Fruit fly (Drosophila melanogaster) whole organism, embryonic: ENCODE data around the gene CG3368.
A peak's percentile ranks its signal among the peaks of the same experiment; 100 is the strongest.

Source experiments
- B-H2 ChIP-seq: fragments of 200-800 bp; sonication (Bioruptor generic); optimal IDR thresholded peaks from 2 replicates; lab custom pipeline; 2018; ENCODE audit warnings: missing biosample characterization, mild to moderate bottlenecking, missing genetic modification characterization
- Bgb ChIP-seq: fragments of 200-800 bp; sonication (Bioruptor generic); IDR thresholded peaks from 2 replicates; pipeline ENCODE4 v1.3.6; 2022; ENCODE audit warnings: missing biosample characterization, missing genetic modification characterization; ENCODE audit not compliant: partially characterized antibody
- Bteb2 ChIP-seq: fragments of 200-800 bp; sonication (Bioruptor generic); optimal IDR thresholded peaks from 2 replicates; lab custom pipeline; 2016; ENCODE audit warnings: missing biosample characterization, missing genetic modification characterization
- CG10274 ChIP-seq: fragments of 200-800 bp; sonication (Bioruptor generic); optimal IDR thresholded peaks from 3 replicates; lab custom pipeline; 2017; ENCODE audit warnings: missing biosample characterization, mild to moderate bottlenecking, missing genetic modification characterization
- CG14441 ChIP-seq: fragments of 200-800 bp; sonication (Bioruptor generic); IDR thresholded peaks from 2 replicates; pipeline ENCODE4 v1.3.6; 2022; ENCODE audit warnings: missing biosample characterization, missing genetic modification characterization
- CG14860 ChIP-seq: fragments of 200-800 bp; sonication (Bioruptor generic); IDR thresholded peaks from 3 replicates; pipeline ENCODE4 v1.3.6; 2022; ENCODE audit warnings: missing biosample characterization, missing genetic modification characterization; ENCODE audit not compliant: partially characterized antibody
- CG15073 ChIP-seq: fragments of 200-800 bp; sonication (Bioruptor generic); optimal IDR thresholded peaks from 2 replicates; lab custom pipeline; 2016; ENCODE audit warnings: missing biosample characterization, missing genetic modification characterization
- CG15514 ChIP-seq: fragments of 200-800 bp; sonication (Bioruptor generic); optimal IDR thresholded peaks from 3 replicates; lab custom pipeline; 2017; ENCODE audit warnings: missing biosample characterization, missing genetic modification characterization, mild to moderate bottlenecking, moderate library complexity, missing genetic modification reagents
- CG17385 ChIP-seq: fragments of 200-800 bp; sonication (Bioruptor generic); optimal IDR thresholded peaks from 3 replicates; lab custom pipeline; 2018; ENCODE audit warnings: missing biosample characterization, mild to moderate bottlenecking, missing genetic modification characterization
- CG3163 ChIP-seq: fragments of 200-800 bp; sonication (Bioruptor generic); optimal IDR thresholded peaks from 3 replicates; lab custom pipeline; 2016; ENCODE audit warnings: missing biosample characterization, missing genetic modification characterization
- CG32772 ChIP-seq: fragments of 200-800 bp; sonication (Bioruptor generic); IDR thresholded peaks from 2 replicates; pipeline ENCODE4 v1.3.6; 2022; ENCODE audit warnings: missing biosample characterization, missing genetic modification characterization
- CG3281 ChIP-seq: fragments of 200-800 bp; sonication (Bioruptor generic); optimal IDR thresholded peaks from 3 replicates; lab custom pipeline; 2017; ENCODE audit warnings: missing biosample characterization, mild to moderate bottlenecking, missing genetic modification characterization
- CG3847 ChIP-seq: fragments of 200-800 bp; sonication (Bioruptor generic); IDR thresholded peaks from 2 replicates; pipeline ENCODE4 v1.3.6; 2022; ENCODE audit warnings: missing biosample characterization, missing genetic modification characterization
- CG3995 ChIP-seq: fragments of 200-800 bp; sonication (Bioruptor generic); optimal IDR thresholded peaks from 3 replicates; lab custom pipeline; 2016; ENCODE audit warnings: missing biosample characterization, missing genetic modification characterization
- CG4282 ChIP-seq: fragments of 200-800 bp; sonication (Bioruptor generic); optimal IDR thresholded peaks from 2 replicates; lab custom pipeline; 2016; ENCODE audit warnings: missing biosample characterization, missing genetic modification characterization
- CG6854 ChIP-seq: fragments of 200-800 bp; sonication (Bioruptor generic); optimal IDR thresholded peaks from 3 replicates; lab custom pipeline; 2017; ENCODE audit warnings: missing biosample characterization, mild to moderate bottlenecking, missing genetic modification characterization
- CoRest ChIP-seq: fragments of 200-800 bp; sonication (Bioruptor generic); optimal IDR thresholded peaks from 3 replicates; lab custom pipeline; 2018; ENCODE audit warnings: missing biosample characterization, mild to moderate bottlenecking, missing genetic modification characterization, moderate library complexity
- Dek ChIP-seq: fragments of 200-800 bp; sonication (Bioruptor generic); optimal IDR thresholded peaks from 3 replicates; lab custom pipeline; 2019; ENCODE audit warnings: missing biosample characterization, mild to moderate bottlenecking, missing genetic modification characterization, moderate library complexity
- Dref ChIP-seq: fragments of 200-800 bp; sonication (Bioruptor generic); IDR thresholded peaks from 2 replicates; pipeline ENCODE4 v1.3.6; 2022; ENCODE audit warnings: missing biosample characterization, missing genetic modification characterization
- NC2α ChIP-seq: fragments of 200-800 bp; sonication (Bioruptor generic); optimal IDR thresholded peaks from 2 replicates; lab custom pipeline; 2016; ENCODE audit warnings: missing biosample characterization, missing genetic modification characterization
- NFAT ChIP-seq: fragments of 200-800 bp; sonication (Bioruptor generic); IDR thresholded peaks from 2 replicates; pipeline ENCODE4 v1.3.6; 2022; ENCODE audit warnings: missing biosample characterization, missing genetic modification characterization
- Oli ChIP-seq: fragments of 200-800 bp; sonication (Bioruptor generic); optimal IDR thresholded peaks from 2 replicates; lab custom pipeline; 2018; ENCODE audit warnings: missing biosample characterization, mild to moderate bottlenecking, missing genetic modification characterization, moderate library complexity
- PHDP ChIP-seq: fragments of 200-800 bp; sonication (Bioruptor generic); optimal IDR thresholded peaks from 3 replicates; lab custom pipeline; 2018; ENCODE audit warnings: missing biosample characterization, mild to moderate bottlenecking, missing genetic modification characterization, moderate library complexity
- Ptx1 ChIP-seq: fragments of 200-800 bp; sonication (Bioruptor generic); IDR thresholded peaks from 2 replicates; pipeline ENCODE4 v1.3.6; 2022; ENCODE audit warnings: missing biosample characterization, missing genetic modification characterization
- Sox100B ChIP-seq: fragments of 200-800 bp; sonication (Bioruptor generic); optimal IDR thresholded peaks from 3 replicates; lab custom pipeline; 2018; ENCODE audit warnings: missing biosample characterization, mild to moderate bottlenecking, missing genetic modification characterization
- abd-A ChIP-seq: fragments of 200-800 bp; sonication (Bioruptor generic); optimal IDR thresholded peaks from 3 replicates; lab custom pipeline; 2019; ENCODE audit warnings: missing biosample characterization, mild to moderate bottlenecking, missing genetic modification characterization, moderate library complexity
- amos ChIP-seq: fragments of 200-800 bp; sonication (Bioruptor generic); IDR thresholded peaks from 2 replicates; pipeline ENCODE4 v1.3.6; 2022; ENCODE audit warnings: missing biosample characterization, missing genetic modification characterization; ENCODE audit not compliant: partially characterized antibody
- bcd ChIP-seq: fragments of 200-800 bp; sonication (Bioruptor generic); optimal IDR thresholded peaks from 2 replicates; lab custom pipeline; 2017; ENCODE audit warnings: missing biosample characterization, mild to moderate bottlenecking, missing genetic modification characterization
- br ChIP-seq: fragments of >200 bp; optimal IDR thresholded peaks from 2 replicates; lab custom pipeline; 2017
- cas ChIP-seq: fragments of 200-800 bp; sonication (Bioruptor generic); IDR thresholded peaks from 2 replicates; pipeline ENCODE4 v1.3.6; 2022; ENCODE audit warnings: missing biosample characterization, missing genetic modification characterization
- crc ChIP-seq: fragments of 200-800 bp; sonication (Bioruptor generic); optimal IDR thresholded peaks from 2 replicates; lab custom pipeline; 2016; ENCODE audit warnings: missing biosample characterization, missing genetic modification characterization
- danr ChIP-seq: fragments of 200-800 bp; sonication (Bioruptor generic); IDR thresholded peaks from 2 replicates; pipeline ENCODE4 v1.3.6; 2022; ENCODE audit warnings: missing biosample characterization, missing genetic modification characterization
- en ChIP-seq: fragments of 200-800 bp; sonication (Bioruptor generic); optimal IDR thresholded peaks from 2 replicates; lab custom pipeline; 2016; ENCODE audit warnings: missing biosample characterization, missing genetic modification characterization
- esg ChIP-seq: fragments of 200-800 bp; sonication (Bioruptor generic); conservative IDR thresholded peaks from 2 replicates; pipeline ENCODE4 v1.3.6; 2022; ENCODE audit warnings: missing biosample characterization, missing genetic modification characterization
- grau ChIP-seq: fragments of 200-800 bp; optimal IDR thresholded peaks from 3 replicates; lab custom pipeline; 2019; ENCODE audit warnings: missing biosample characterization, mild to moderate bottlenecking, missing genetic modification characterization, moderate library complexity
- grn ChIP-seq: fragments of 200-800 bp; sonication (Bioruptor generic); optimal IDR thresholded peaks from 3 replicates; lab custom pipeline; 2017; ENCODE audit warnings: missing biosample characterization, missing genetic modification characterization
- kah ChIP-seq: fragments of 200-800 bp; sonication (Bioruptor generic); optimal IDR thresholded peaks from 2 replicates; lab custom pipeline; 2018; ENCODE audit warnings: missing biosample characterization, mild to moderate bottlenecking, missing genetic modification characterization
- lilli ChIP-seq: fragments of 200-800 bp; sonication (Bioruptor generic); optimal IDR thresholded peaks from 3 replicates; lab custom pipeline; 2016; ENCODE audit warnings: missing biosample characterization, missing genetic modification characterization
- maf-S ChIP-seq: fragments of 200-800 bp; sonication (Bioruptor generic); optimal IDR thresholded peaks from 2 replicates; lab custom pipeline; 2016; ENCODE audit warnings: missing biosample characterization, missing genetic modification characterization
- mam ChIP-seq: fragments of 200-800 bp; sonication (Bioruptor generic); optimal IDR thresholded peaks from 3 replicates; lab custom pipeline; 2016; ENCODE audit warnings: missing biosample characterization, missing genetic modification characterization
- sens ChIP-seq: fragments of 200-800 bp; sonication (Bioruptor generic); peaks from one replicate; lab custom pipeline; 2016; ENCODE audit warnings: missing biosample characterization, missing genetic modification characterization
- sima ChIP-seq: fragments of 200-800 bp; sonication (Bioruptor generic); optimal IDR thresholded peaks from 2 replicates; lab custom pipeline; 2016; ENCODE audit warnings: missing biosample characterization, missing genetic modification characterization
- so ChIP-seq: fragments of 200-800 bp; sonication (Bioruptor generic); IDR thresholded peaks from 3 replicates; pipeline ENCODE4 v1.3.6; 2022; ENCODE audit warnings: missing biosample characterization, missing genetic modification characterization
- sob ChIP-seq: fragments of 200-800 bp; sonication (Bioruptor generic); IDR thresholded peaks from 2 replicates; pipeline ENCODE4 v1.3.6; 2022; ENCODE audit warnings: missing biosample characterization, missing genetic modification characterization
- tio ChIP-seq: fragments of 200-800 bp; sonication (Bioruptor generic); optimal IDR thresholded peaks from 2 replicates; lab custom pipeline; 2017; ENCODE audit warnings: missing biosample characterization, missing genetic modification characterization, inconsistent platforms
- trh ChIP-seq: fragments of 200-800 bp; sonication (Bioruptor generic); optimal IDR thresholded peaks from 2 replicates; lab custom pipeline; 2016; ENCODE audit warnings: missing biosample characterization, missing genetic modification characterization
- ttk ChIP-seq: fragments of 200-800 bp; sonication (Bioruptor generic); IDR thresholded peaks from 2 replicates; pipeline ENCODE4 v2.1.2; 2022; ENCODE audit warnings: missing biosample characterization, missing genetic modification characterization
- unpg ChIP-seq: fragments of 200-800 bp; sonication (Bioruptor generic); optimal IDR thresholded peaks from 3 replicates; lab custom pipeline; 2018; ENCODE audit warnings: missing biosample characterization, mild to moderate bottlenecking, missing genetic modification characterization, moderate library complexity
- wdn ChIP-seq: fragments of 200-800 bp; sonication (Bioruptor generic); IDR thresholded peaks from 2 replicates; pipeline ENCODE4 v1.3.6; 2022; ENCODE audit warnings: missing biosample characterization, missing genetic modification characterization
- zf30C ChIP-seq: fragments of 200-800 bp; sonication (Bioruptor generic); optimal IDR thresholded peaks from 3 replicates; lab custom pipeline; 2018; ENCODE audit warnings: missing biosample characterization, mild to moderate bottlenecking, missing genetic modification characterization
- zfh2 ChIP-seq: fragments of 200-800 bp; sonication (Bioruptor generic); optimal IDR thresholded peaks from 2 replicates; lab custom pipeline; 2016; ENCODE audit warnings: missing biosample characterization, missing genetic modification characterization

The CG3368 gene

DNA sequence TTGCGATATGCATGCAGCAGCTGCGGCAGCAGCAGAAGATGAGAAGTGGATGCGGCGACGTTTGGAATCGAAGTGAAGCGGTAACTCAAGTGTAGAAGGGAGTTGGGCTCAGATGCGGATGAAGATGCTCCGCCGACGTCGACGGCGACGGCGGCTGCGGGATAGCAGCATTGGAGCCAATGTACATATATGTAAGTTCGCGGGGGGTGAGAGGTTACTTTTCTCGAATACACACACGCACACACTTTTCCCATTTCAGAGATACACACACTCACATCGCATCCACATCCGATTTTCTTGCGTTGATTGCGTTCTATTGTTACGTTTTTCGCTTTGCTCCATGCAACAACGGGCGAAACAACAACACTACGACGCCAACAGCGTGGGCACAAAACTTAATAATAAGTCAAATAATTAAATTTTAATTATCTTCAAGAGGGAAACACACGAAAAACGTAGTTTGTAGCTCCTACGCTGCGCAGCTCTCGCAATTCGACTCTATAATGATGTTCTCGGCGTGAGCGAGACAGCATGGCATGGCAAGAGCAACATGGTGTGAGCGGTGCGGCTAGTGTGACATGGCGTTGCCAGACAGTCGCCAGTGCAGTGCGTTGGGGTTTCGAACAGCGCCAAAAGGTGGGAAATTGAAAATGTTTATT is 38.7 kb upstream of the CG3368 start, which contains the start of gene CG18766 (continued):
- TF ChIP-seq abd-A (tag; lab: Kevin White, UChicago) (peak; percentile 63), wdn (GFP tag; lab: Robert Waterston, UW) (no peak), lilli (GFP tag; lab: Kevin White, UChicago) (peak; percentile 39), sima (GFP tag; lab: Kevin White, UChicago) (no peak), cas (0 out of 2 replicates have a peak, but pooled peaks have one; percentile 22), CG14860 (GFP tag; lab: Robert Waterston, UW) (no peak), CG32772 (GFP tag; lab: Robert Waterston, UW) (no peak), en (no peak), CG14441 (GFP tag; lab: Robert Waterston, UW) (no peak), CG3847 (GFP tag; lab: Robert Waterston, UW) (peak; percentile 69), CG15514 (GFP tag; lab: Kevin White, UChicago) (peak; percentile 64), maf-S (no peak), CG3281 (no peak), Dek (no peak), B-H2 (GFP tag; lab: Kevin White, UChicago) (peak; percentile 20), Bgb (peak; percentile 41; the same call in 1 of the 2 replicates), CG4282 (GFP tag; lab: Kevin White, UChicago) (no peak), PHDP (no peak), grn (GFP tag; lab: Kevin White, UChicago) (peak; percentile 41), bcd (GFP tag; lab: Kevin White, UChicago) (no peak), zfh2 (GFP tag; lab: Kevin White, UChicago) (no peak), tio (GFP tag; lab: Kevin White, UChicago) (no peak), crc (GFP tag; lab: Kevin White, UChicago) (no peak), danr (no peak), so (GFP tag; lab: Robert Waterston, UW) (no peak), kah (GFP tag; lab: Kevin White, UChicago) (peak; percentile 42), Ptx1 (GFP tag; lab: Robert Waterston, UW) (peak; percentile 28; the same call in 1 of the 2 replicates), CoRest (tag; lab: Kevin White, UChicago) (peak; percentile 23), CG10274 (no peak), zf30C (GFP tag; lab: Kevin White, UChicago) (no peak), CG6854 (GFP tag; lab: Kevin White, UChicago) (peak; percentile 11), Sox100B (GFP tag; lab: Kevin White, UChicago) (no peak), esg (GFP tag; lab: Robert Waterston, UW) (no peak), Bteb2 (GFP tag; lab: Kevin White, UChicago) (no peak), NFAT (no peak), grau (tag; lab: Kevin White, UChicago) (peak; percentile 29), unpg (GFP tag; lab: Kevin White, UChicago) (peak; percentile 8), amos (GFP tag; lab: Robert Waterston, UW) (peak; percentile 45), mam (peak; percentile 54), CG15073 (no peak), CG17385 (GFP tag; lab: Kevin White, UChicago) (no peak), NC2α (no peak), sob (GFP tag; lab: Robert Waterston, UW) (no peak), CG3995 (GFP tag; lab: Kevin White, UChicago) (peak; percentile 31), trh (GFP tag; lab: Kevin White, UChicago) (no peak), sens (GFP tag; lab: Kevin White, UChicago) (peak; percentile 57), Oli (tag; lab: Kevin White, UChicago) (no peak), Dref (GFP tag; lab: Robert Waterston, UW) (peak; percentile 39; the same call in 1 of the 2 replicates), ttk (GFP tag; lab: Robert Waterston, UW) (no peak), CG3163 (GFP tag; lab: Kevin White, UChicago) (no peak), br (lab: Kevin White, UChicago) (no peak)
